Worm (Caenorhabditis elegans) whole organism, young adult: ENCODE data around the gene tomm-40.

Source experiments
- chd-7 ChIP-seq: sonication (generic microtip); optimal IDR thresholded peaks from 2 replicates; lab custom pipeline; 2016; ENCODE audit warnings: mild to moderate bottlenecking, missing genetic modification characterization, moderate library complexity, missing compliant biosample characterization
- nhr-80 ChIP-seq: sonication (generic microtip); optimal IDR thresholded peaks from 2 replicates; lab custom pipeline; 2016; ENCODE audit warnings: missing genetic modification characterization, missing compliant biosample characterization
- zfh-2 ChIP-seq: fragments of 200-800 bp; sonication (Bioruptor generic); conservative IDR thresholded peaks from 2 replicates; pipeline ENCODE4 v1.3.6; 2022; ENCODE audit warnings: missing genetic modification reagents, missing genetic modification characterization, missing compliant biosample characterization

Gene tomm-40

DNA sequence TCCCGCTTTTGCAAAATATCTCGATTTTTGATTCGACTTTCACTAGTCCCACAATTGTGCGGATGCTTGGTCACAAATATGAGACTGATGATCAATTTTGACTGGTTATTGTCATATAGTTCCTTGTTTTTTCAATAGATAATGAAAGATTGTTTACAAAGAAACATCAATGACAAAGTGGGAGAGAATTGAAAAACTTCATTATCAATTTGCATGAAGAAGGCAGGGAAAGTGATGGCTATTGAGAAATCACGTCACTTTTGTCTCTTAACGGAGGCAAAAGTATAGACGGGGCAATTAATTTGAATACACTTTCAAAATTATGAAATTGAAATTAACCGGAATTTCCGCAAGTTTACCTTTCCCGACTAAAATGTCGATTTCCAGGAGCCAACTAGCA lies 50.2 kb downstream of the tomm-40 start:
- TF ChIP-seq nhr-80 (tag; lab: Kevin White, UChicago) (peak; percentile 47), zfh-2 (GFP tag; lab: Robert Waterston, UW) (no peak)
- TF ChIP-seq, all 124 proteins: peak for 1

DNA sequence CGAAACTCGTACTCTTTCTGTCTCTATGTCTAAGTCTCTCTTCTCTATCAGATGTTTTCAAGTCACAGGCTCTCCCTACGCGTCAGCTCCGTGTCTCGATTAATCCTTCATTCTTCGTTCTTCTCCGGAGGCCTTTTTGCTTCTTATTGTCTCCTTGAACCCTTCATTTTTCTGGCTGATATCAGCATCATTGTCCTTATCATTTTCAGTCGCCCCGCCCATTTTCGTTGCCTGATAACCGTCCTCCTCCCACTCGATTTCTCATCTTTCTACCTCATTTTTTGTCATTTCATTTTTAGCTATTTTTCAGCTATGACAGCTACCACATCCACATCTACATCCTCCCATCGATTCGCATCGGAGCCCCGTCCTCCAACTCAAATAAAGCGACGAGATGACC lies 51.2 kb downstream of the tomm-40 start, which contains the start of gene B0457.6:
Gene B0457.6, plus strand, starts transcription at position 284 of the 400 bp plus-strand sequence.
- TF ChIP-seq chd-7 (no peak), nhr-80 (tag; lab: Kevin White, UChicago) (peak; percentile 67)
- TF ChIP-seq, all 124 proteins: peak for 1
